Worm (Caenorhabditis elegans) whole organism, late embryonic: Measurements from ENCODE around the gene K03B4.4.

Source experiments
- C08G9.2 ChIP-seq: sonication (generic microtip); optimal IDR thresholded peaks from 2 replicates; lab custom pipeline; 2016; ENCODE audit warnings: mild to moderate bottlenecking, missing genetic modification characterization, moderate library complexity, missing compliant biosample characterization
- C38D4.7 ChIP-seq: fragments of 200-800 bp; sonication (Bioruptor generic); optimal IDR thresholded peaks from 2 replicates; lab custom pipeline; 2018; ENCODE audit warnings: mild to moderate bottlenecking, missing genetic modification characterization, moderate library complexity, missing compliant biosample characterization
- K02D7.2 ChIP-seq: sonication (generic microtip); optimal IDR thresholded peaks from 2 replicates; lab custom pipeline; 2017; ENCODE audit warnings: mild to moderate bottlenecking, missing genetic modification characterization, missing compliant biosample characterization
- K09A11.1 ChIP-seq: sonication (generic microtip); optimal IDR thresholded peaks from 2 replicates; lab custom pipeline; 2017; ENCODE audit warnings: antibody characterized with exemption, mild to moderate bottlenecking, missing genetic modification characterization, missing compliant biosample characterization; ENCODE audit not compliant: insufficient read depth
- Y22D7AL.16 ChIP-seq: sonication (generic microtip); optimal IDR thresholded peaks from 2 replicates; lab custom pipeline; 2016; ENCODE audit warnings: missing genetic modification characterization, missing compliant biosample characterization
- ahr-1 ChIP-seq: sonication (generic microtip); optimal IDR thresholded peaks from 2 replicates; lab custom pipeline; 2016; ENCODE audit warnings: missing genetic modification characterization, missing compliant biosample characterization
- ama-1 ChIP-seq: fragments of 150-350 bp; optimal IDR thresholded peaks from 2 replicates; lab custom pipeline; 2014
- ceh-14 ChIP-seq: sonication (generic microtip); optimal IDR thresholded peaks from 2 replicates; lab custom pipeline; 2016; ENCODE audit warnings: missing genotype, missing genetic modification characterization, missing compliant biosample characterization
- ceh-18 ChIP-seq: sonication (generic microtip); optimal IDR thresholded peaks from 2 replicates; lab custom pipeline; 2016; ENCODE audit warnings: missing genetic modification characterization, missing compliant biosample characterization
- ceh-19 ChIP-seq: fragments of 200-800 bp; sonication (Bioruptor generic); optimal IDR thresholded peaks from 2 replicates; lab custom pipeline; 2018; ENCODE audit warnings: mild to moderate bottlenecking, missing genetic modification characterization, missing compliant biosample characterization
- ceh-2 ChIP-seq: sonication (generic microtip); optimal IDR thresholded peaks from 2 replicates; lab custom pipeline; 2016; ENCODE audit warnings: missing genotype, missing genetic modification characterization, missing compliant biosample characterization
- ceh-22 ChIP-seq: sonication (generic microtip); optimal IDR thresholded peaks from 2 replicates; lab custom pipeline; 2017; ENCODE audit warnings: missing biosample characterization, missing genetic modification characterization
- ceh-30 ChIP-seq: fragments of 150-350 bp; optimal IDR thresholded peaks from 2 replicates; lab custom pipeline; 2014; ENCODE audit warnings: missing biosample characterization, missing genetic modification characterization
- ceh-31 ChIP-seq: sonication (generic microtip); optimal IDR thresholded peaks from 2 replicates; lab custom pipeline; 2016; ENCODE audit warnings: missing genetic modification characterization, missing compliant biosample characterization
- ceh-48 ChIP-seq: sonication (generic microtip); optimal IDR thresholded peaks from 2 replicates; lab custom pipeline; 2016; ENCODE audit warnings: missing genetic modification characterization, inconsistent platforms, missing compliant biosample characterization
- ceh-9 ChIP-seq: sonication (generic microtip); optimal IDR thresholded peaks from 2 replicates; lab custom pipeline; 2016; ENCODE audit warnings: mild to moderate bottlenecking, missing genetic modification characterization, inconsistent platforms, missing compliant biosample characterization
- che-1 ChIP-seq: sonication (generic microtip); optimal IDR thresholded peaks from 2 replicates; lab custom pipeline; 2016; ENCODE audit warnings: mild to moderate bottlenecking, missing genetic modification characterization, missing compliant biosample characterization
- dmd-4 ChIP-seq: sonication (generic microtip); optimal IDR thresholded peaks from 2 replicates; lab custom pipeline; 2016; ENCODE audit warnings: borderline replicate concordance, missing genetic modification characterization, missing compliant biosample characterization
- elt-4 ChIP-seq: sonication (generic microtip); optimal IDR thresholded peaks from 2 replicates; lab custom pipeline; 2016; ENCODE audit warnings: missing genetic modification characterization, missing compliant biosample characterization
- ets-4 ChIP-seq: sonication (generic microtip); optimal IDR thresholded peaks from 2 replicates; lab custom pipeline; 2016; ENCODE audit warnings: missing genetic modification characterization, missing compliant biosample characterization
- eyg-1 ChIP-seq: sonication (generic microtip); optimal IDR thresholded peaks from 2 replicates; lab custom pipeline; 2016; ENCODE audit warnings: missing genotype, missing genetic modification characterization, missing compliant biosample characterization
- fkh-10 ChIP-seq: fragments of 150-350 bp; optimal IDR thresholded peaks from 2 replicates; lab custom pipeline; 2014; ENCODE audit warnings: missing biosample characterization, missing genetic modification reagents, missing genetic modification characterization
- hlh-13 ChIP-seq: fragments of 200-800 bp; sonication (Bioruptor generic); optimal IDR thresholded peaks from 2 replicates; lab custom pipeline; 2018; ENCODE audit warnings: mild to moderate bottlenecking, missing genetic modification characterization, missing compliant biosample characterization
- hlh-15 ChIP-seq: sonication (generic microtip); optimal IDR thresholded peaks from 2 replicates; lab custom pipeline; 2016; ENCODE audit warnings: missing genetic modification characterization, missing compliant biosample characterization
- hlh-6 ChIP-seq: sonication (generic microtip); optimal IDR thresholded peaks from 2 replicates; lab custom pipeline; 2016; ENCODE audit warnings: missing genotype, missing genetic modification characterization, missing compliant biosample characterization
- hlh-8 ChIP-seq: sonication (generic microtip); optimal IDR thresholded peaks from 2 replicates; lab custom pipeline; 2016; ENCODE audit warnings: missing genotype, missing genetic modification characterization, missing compliant biosample characterization
- lin-11 ChIP-seq: fragments of 200-800 bp; sonication (Bioruptor generic); optimal IDR thresholded peaks from 2 replicates; lab custom pipeline; 2018; ENCODE audit warnings: mild to moderate bottlenecking, missing genetic modification characterization, missing compliant biosample characterization
- mec-3 ChIP-seq: sonication (generic microtip); optimal IDR thresholded peaks from 2 replicates; lab custom pipeline; 2016; ENCODE audit warnings: borderline replicate concordance, missing genetic modification characterization, missing compliant biosample characterization
- nhr-232 ChIP-seq: sonication (generic microtip); optimal IDR thresholded peaks from 2 replicates; lab custom pipeline; 2016; ENCODE audit warnings: missing genetic modification characterization, missing compliant biosample characterization
- ref-2 ChIP-seq: sonication (generic microtip); optimal IDR thresholded peaks from 2 replicates; lab custom pipeline; 2016; ENCODE audit warnings: missing genetic modification characterization, missing compliant biosample characterization
- rnt-1 ChIP-seq: sonication (generic microtip); optimal IDR thresholded peaks from 2 replicates; lab custom pipeline; 2016; ENCODE audit warnings: missing genetic modification characterization, missing compliant biosample characterization
- sox-2 ChIP-seq: fragments of 200-800 bp; sonication (Bioruptor generic); IDR thresholded peaks from 2 replicates; pipeline ENCODE4 v1.3.6; 2022; ENCODE audit warnings: missing genetic modification reagents, missing genetic modification characterization, missing compliant biosample characterization
- sox-4 ChIP-seq: sonication (generic microtip); optimal IDR thresholded peaks from 2 replicates; lab custom pipeline; 2017; ENCODE audit warnings: mild to moderate bottlenecking, missing genetic modification characterization, inconsistent platforms, missing compliant biosample characterization
- syd-9 ChIP-seq: sonication (generic microtip); optimal IDR thresholded peaks from 2 replicates; lab custom pipeline; 2016; ENCODE audit warnings: mild to moderate bottlenecking, missing genetic modification characterization, moderate library complexity, missing compliant biosample characterization
- tbx-2 ChIP-seq: sonication (generic microtip); optimal IDR thresholded peaks from 2 replicates; lab custom pipeline; 2016; ENCODE audit warnings: missing genetic modification characterization, missing compliant biosample characterization
- unc-3 ChIP-seq, 2 experiments: fragments of 200-800 bp in 1 of 2; sonication (Bioruptor generic) in 1 of 2; sonication (generic microtip) in 1 of 2; conservative IDR thresholded peaks in 1 of 2; optimal IDR thresholded peaks in 1 of 2; 2 replicates each; pipeline versions ENCODE4 v1.3.6 to Lab custom; 2016 to 2022; ENCODE audit warnings: missing compliant biosample characterization in 2 of 2, missing genetic modification characterization in 2 of 2, missing genetic modification reagents in 1 of 2
- unc-42 ChIP-seq: sonication (generic microtip); optimal IDR thresholded peaks from 2 replicates; lab custom pipeline; 2016; ENCODE audit warnings: missing genotype, missing genetic modification characterization, missing compliant biosample characterization
- unc-55 ChIP-seq: sonication (generic microtip); optimal IDR thresholded peaks from 2 replicates; lab custom pipeline; 2017; ENCODE audit warnings: missing biosample characterization, missing genetic modification reagents, missing genetic modification characterization
- ztf-16 ChIP-seq: sonication (generic microtip); optimal IDR thresholded peaks from 2 replicates; lab custom pipeline; 2017; ENCODE audit warnings: missing genetic modification characterization, missing compliant biosample characterization

The K03B4.4 gene

ce11 chrV:4681670-4682069 is at the start of gene K03B4.4:
K03B4.4 (plus strand) TSS chrV:4681970.
- TF ChIP-seq K09A11.1 (tag; lab: Kevin White, UChicago) (no peak), K02D7.2 (no peak), ceh-9 (tag; lab: Kevin White, UChicago) (no peak), elt-4 (no peak), ceh-2 (tag; lab: Kevin White, UChicago) (no peak), nhr-232 (tag; lab: Kevin White, UChicago) (no peak), unc-42 (tag; lab: Kevin White, UChicago) (no peak), hlh-13 (GFP tag; lab: Kevin White, UChicago) (no peak), ceh-30 (tag; lab: Kevin White, UChicago) (no peak), ref-2 (tag; lab: Kevin White, UChicago) (no peak)

ce11 chrV:4637153-4637552 is 44.6 kb upstream of the K03B4.4 start:
- TF ChIP-seq hlh-15 = no peak
- no peak for TF ChIP-seq hlh-13 (GFP tag; lab: Kevin White, UChicago)
- TF ChIP-seq syd-9 (tag; lab: Kevin White, UChicago) = no peak
- TF ChIP-seq unc-55 (GFP tag; lab: Kevin White, UChicago) = no peak
- no peak for TF ChIP-seq rnt-1 (tag; lab: Kevin White, UChicago)
- no peak for TF ChIP-seq ama-1 (lab: Kevin White, UChicago)
- no peak for TF ChIP-seq unc-3 (GFP tag; conservative IDR thresholded peaks at IDR 0.05; lab: Robert Waterston, UW)
- TF ChIP-seq unc-3 (tag; optimal IDR thresholded peaks at IDR 0.05; lab: Kevin White, UChicago) = no peak
- TF ChIP-seq fkh-10 (GFP tag; lab: Kevin White, UChicago) = no peak
- TF ChIP-seq hlh-8 = no peak
- TF ChIP-seq ztf-16 (tag; lab: Kevin White, UChicago) = no peak
- TF ChIP-seq ceh-2 (tag; lab: Kevin White, UChicago) = no peak
- TF ChIP-seq, all 69 proteins: peak for 0

ce11 chrV:4640501-4641150 is 41.1 kb upstream of the K03B4.4 start:
- no peak for TF ChIP-seq unc-42 (tag; lab: Kevin White, UChicago)
- no peak for TF ChIP-seq mec-3 (tag; lab: Kevin White, UChicago)
- no peak for TF ChIP-seq eyg-1
- no peak for TF ChIP-seq lin-11 (tag; lab: Kevin White, UChicago)
- no peak for TF ChIP-seq ceh-18 (tag; lab: Kevin White, UChicago)
- no peak for TF ChIP-seq ceh-48 (tag; lab: Kevin White, UChicago)
- no peak for TF ChIP-seq ceh-22 (tag; lab: Kevin White, UChicago)
- TF ChIP-seq tbx-2 = no peak
- TF ChIP-seq hlh-13 (GFP tag; lab: Kevin White, UChicago) = no peak
- TF ChIP-seq sox-4 (tag; lab: Kevin White, UChicago) = no peak
- no peak for TF ChIP-seq fkh-10 (GFP tag; lab: Kevin White, UChicago)
- TF ChIP-seq ceh-14 (tag; lab: Kevin White, UChicago) = no peak
- TF ChIP-seq C08G9.2 (tag; lab: Kevin White, UChicago) = no peak
- TF ChIP-seq hlh-6 (tag; lab: Kevin White, UChicago) = no peak

- TF ChIP-seq hlh-15 (no peak), mec-3 (tag; lab: Kevin White, UChicago) (no peak), fkh-10 (GFP tag; lab: Kevin White, UChicago) (no peak), ceh-31 (no peak), hlh-8 (no peak), sox-2 (GFP tag; lab: Robert Waterston, UW) (no peak)
Measured at ce11 chrV:4642691-4643090, 39.1 kb upstream of the K03B4.4 start, which contains the start of gene soc-1. soc-1 (plus strand) TSS chrV:4642952.

ce11 chrV:4647279-4647819 is 34.4 kb upstream of the K03B4.4 start:
- no peak for TF ChIP-seq Y22D7AL.16 (tag; lab: Kevin White, UChicago)
- no peak for TF ChIP-seq dmd-4 (tag; lab: Kevin White, UChicago)
- no peak for TF ChIP-seq nhr-232 (tag; lab: Kevin White, UChicago)
- TF ChIP-seq rnt-1 (tag; lab: Kevin White, UChicago) = no peak
- no peak for TF ChIP-seq syd-9 (tag; lab: Kevin White, UChicago)
- no peak for TF ChIP-seq ceh-19 (GFP tag; lab: Kevin White, UChicago)
- no peak for TF ChIP-seq fkh-10 (GFP tag; lab: Kevin White, UChicago)
- TF ChIP-seq ceh-30 (tag; lab: Kevin White, UChicago) = no peak
- TF ChIP-seq hlh-15 = no peak
- TF ChIP-seq ahr-1 (tag; lab: Kevin White, UChicago) = no peak
- no peak for TF ChIP-seq che-1
- TF ChIP-seq C38D4.7 (GFP tag; lab: Kevin White, UChicago) = no peak
- no peak for TF ChIP-seq ets-4 (tag; lab: Kevin White, UChicago)
- no peak for TF ChIP-seq mec-3 (tag; lab: Kevin White, UChicago)
